Comparison of ENCODE assay signal across 2 fruit fly cellular contexts in genomic region chr3R:15987064-15987649, dm6.
A peak's percentile ranks its signal among the peaks of the same experiment; 100 is the strongest.
TF ChIP-seq lines count a peak whose summit lies in the region.

No protein-coding gene starts in this region.

TF ChIP-seq in whole organism, embryonic, 481 proteins besides CTCF, POLR2A, EP300 and RAD21 (continued from another document):
- TF ChIP-seq bsh (GFP tag; optimal IDR thresholded peaks at IDR 0.05; lab: Kevin White, UChicago) = peak in 1 of 2 experiments; percentile 6
- no peak for TF ChIP-seq CG12942 (GFP tag; optimal IDR thresholded peaks at IDR 0.05; lab: Kevin White, UChicago)
- no peak for TF ChIP-seq CG18011 (GFP tag; optimal IDR thresholded peaks at IDR 0.05; lab: Kevin White, UChicago)
- TF ChIP-seq wdn (GFP tag; IDR thresholded peaks at IDR 0.05; lab: Robert Waterston, UW) = no peak
- TF ChIP-seq aop (GFP tag; IDR thresholded peaks at IDR 0.05; lab: Robert Waterston, UW) = no peak
- TF ChIP-seq da (GFP tag; optimal IDR thresholded peaks at IDR 0.05; lab: Kevin White, UChicago) = no peak
- TF ChIP-seq caup (GFP tag; optimal IDR thresholded peaks at IDR 0.05; lab: Kevin White, UChicago; ENCODE audit: severe bottlenecking) = no peak
- TF ChIP-seq pb (GFP tag; optimal IDR thresholded peaks at IDR 0.05; lab: Kevin White, UChicago) = no peak

TF ChIP-seq in whole organism, prepupa, 60 proteins besides CTCF, POLR2A, EP300 and RAD21 (continued from another document):
- no peak for TF ChIP-seq CG34406 (GFP tag; optimal IDR thresholded peaks at IDR 0.05; lab: Kevin White, UChicago)
- TF ChIP-seq CG15336 (GFP tag; IDR thresholded peaks at IDR 0.05; lab: Robert Waterston, UW) = 0 out of 2 replicates have a peak, but pooled peaks have one; percentile 21
- TF ChIP-seq dsx (GFP tag; optimal IDR thresholded peaks at IDR 0.05; lab: Kevin White, UChicago; ENCODE audit: poor library complexity, severe bottlenecking) = peak; percentile 13
- no peak for TF ChIP-seq net (GFP tag; optimal IDR thresholded peaks at IDR 0.05; lab: Kevin White, UChicago)
- peak; percentile 42 for TF ChIP-seq CG6808 (GFP tag; optimal IDR thresholded peaks at IDR 0.05; lab: Kevin White, UChicago)
- TF ChIP-seq eg (GFP tag; IDR thresholded peaks at IDR 0.05; lab: Robert Waterston, UW) = peak; percentile 38; the same call in 1 of the 3 replicates
- no peak for TF ChIP-seq dac (GFP tag; optimal IDR thresholded peaks at IDR 0.05; lab: Kevin White, UChicago)
- peak; percentile 44 for TF ChIP-seq Eip78C (GFP tag; lab: Kevin White, UChicago)
- TF ChIP-seq Met (GFP tag; optimal IDR thresholded peaks at IDR 0.05; lab: Kevin White, UChicago) = no peak
- TF ChIP-seq ss (GFP tag; optimal IDR thresholded peaks at IDR 0.05; lab: Kevin White, UChicago) = peak; percentile 32 to 37
- TF ChIP-seq svp (GFP tag; lab: Kevin White, UChicago) = peak; percentile 82
- TF ChIP-seq Ets96B (tag; optimal IDR thresholded peaks at IDR 0.05; lab: Kevin White, UChicago) = peak; percentile 7
- TF ChIP-seq CG10631 (GFP tag; optimal IDR thresholded peaks at IDR 0.05; lab: Kevin White, UChicago) = no peak
- no peak for TF ChIP-seq Sox15 (GFP tag; optimal IDR thresholded peaks at IDR 0.05; lab: Kevin White, UChicago)
